Worm (Caenorhabditis elegans) whole organism, L3 larva: ENCODE results near the gene tkt-1.

Experiments
- egl-5 ChIP-seq: fragments of 150-350 bp; optimal IDR thresholded peaks from 2 replicates; lab custom pipeline; 2017; ENCODE audit warnings: missing biosample characterization, missing genetic modification reagents, missing genetic modification characterization, inconsistent platforms
- fkh-10 ChIP-seq: sonication (generic microtip); optimal IDR thresholded peaks from 2 replicates; lab custom pipeline; 2017; ENCODE audit warnings: missing biosample characterization, missing genetic modification reagents, missing genetic modification characterization
- nhr-237 ChIP-seq: fragments of 150-350 bp; optimal IDR thresholded peaks from 2 replicates; lab custom pipeline; 2014; ENCODE audit warnings: missing biosample characterization, missing genetic modification characterization
- nhr-28 ChIP-seq: fragments of 150-350 bp; optimal IDR thresholded peaks from 2 replicates; lab custom pipeline; 2014; ENCODE audit warnings: missing biosample characterization, missing genetic modification characterization
- nhr-77 ChIP-seq: fragments of 150-350 bp; optimal IDR thresholded peaks from 2 replicates; lab custom pipeline; 2014; ENCODE audit warnings: missing biosample characterization, missing genetic modification characterization
- skn-1 ChIP-seq: fragments of 150-350 bp; optimal IDR thresholded peaks from 2 replicates; lab custom pipeline; 2014; ENCODE audit warnings: missing biosample characterization, missing genetic modification characterization

DNA sequence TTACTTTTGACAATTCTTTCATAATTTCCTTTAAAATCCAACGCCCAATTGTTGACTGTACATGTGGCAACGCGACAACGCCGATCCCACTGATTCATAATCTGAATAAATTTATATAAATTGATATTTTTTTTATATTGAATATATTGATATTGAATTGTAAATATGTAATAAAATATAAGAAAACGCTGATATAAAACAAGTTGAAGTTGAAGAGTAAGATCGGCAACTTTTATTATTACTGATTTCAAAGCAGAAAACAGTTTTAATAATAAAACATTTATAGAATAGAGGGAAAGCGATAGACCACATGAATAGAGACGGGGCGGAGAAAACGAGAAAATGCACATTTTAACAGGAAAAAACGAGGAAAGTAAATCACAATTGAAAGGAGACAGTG lies 24.2 kb upstream of the tkt-1 start, which contains the start of gene qns-1:
- TF ChIP-seq skn-1 (tag; lab: Kevin White, UChicago) (no peak), fkh-10 (no peak), egl-5 (tag; lab: Kevin White, UChicago) (no peak), nhr-237 (tag; lab: Kevin White, UChicago) (no peak), nhr-77 (no peak), nhr-28 (no peak)
